Fruit fly (Drosophila melanogaster): ENCODE measurements around the gene CG3246.

DNA sequence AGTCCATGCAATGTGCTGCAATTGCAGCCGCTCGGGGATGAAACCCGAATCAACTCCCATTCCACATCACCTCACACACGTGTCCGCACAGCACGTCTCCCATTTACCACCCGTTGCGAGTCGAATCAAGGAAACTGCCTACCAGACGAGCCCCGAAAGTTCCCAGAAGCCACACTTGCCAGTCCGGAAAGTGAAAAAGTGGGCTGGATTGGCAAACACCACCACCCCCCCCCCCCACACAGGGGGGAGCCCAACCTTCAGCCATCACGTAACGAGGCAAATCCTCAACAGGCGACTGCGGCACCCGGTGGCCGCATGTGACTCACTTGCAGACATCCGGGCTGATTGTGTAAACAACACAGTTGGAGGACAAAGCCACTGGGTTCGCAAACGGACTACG lies 43.1 kb upstream of the CG3246 start:
- TF ChIP-seq CG11398 (GFP tag; optimal IDR thresholded peaks at IDR 0.05): no peak
- TF ChIP-seq chinmo (GFP tag; IDR thresholded peaks at IDR 0.05; ENCODE audit: partially characterized antibody): no peak
- TF ChIP-seq fd102C (GFP tag; optimal IDR thresholded peaks at IDR 0.05): no peak
- TF ChIP-seq CG7839 (tag; optimal IDR thresholded peaks at IDR 0.05): no peak
- no peak for TF ChIP-seq HmgZ (tag; optimal IDR thresholded peaks at IDR 0.05)
- no peak for TF ChIP-seq CG17802 (tag; optimal IDR thresholded peaks at IDR 0.05)
- TF ChIP-seq CrebB (tag; optimal IDR thresholded peaks at IDR 0.05): no peak
- no peak for TF ChIP-seq Xbp1 (GFP tag; optimal IDR thresholded peaks at IDR 0.05)
- TF ChIP-seq Hand (GFP tag; optimal IDR thresholded peaks at IDR 0.05): no peak
- TF ChIP-seq CG10431 (GFP tag; optimal IDR thresholded peaks at IDR 0.05): no peak
- TF ChIP-seq Sry-β (GFP tag; optimal IDR thresholded peaks at IDR 0.05): no peak
- no peak for TF ChIP-seq CG1233 (GFP tag; optimal IDR thresholded peaks at IDR 0.05)
- no peak for TF ChIP-seq CG1647 (GFP tag; optimal IDR thresholded peaks at IDR 0.05)
- no peak for TF ChIP-seq Dref (GFP tag; IDR thresholded peaks at IDR 0.05)
